Worm (Caenorhabditis elegans) whole organism, young adult: ENCODE data around the gene D2023.6.
A peak's percentile ranks its signal among the peaks of the same experiment; 100 is the strongest.

ENCODE experiments used
- C06A6.2 ChIP-seq: fragments of 200-800 bp; sonication (Bioruptor generic); conservative IDR thresholded peaks from 2 replicates; pipeline ENCODE4 v1.3.6; 2022; ENCODE audit warnings: missing genetic modification characterization, missing compliant biosample characterization
- C17E4.6 ChIP-seq: fragments of 200-800 bp; sonication (Bioruptor generic); IDR thresholded peaks from 2 replicates; pipeline ENCODE4 v1.3.6; 2022; ENCODE audit warnings: missing genetic modification reagents, missing genetic modification characterization, missing compliant biosample characterization
- F22D6.2 ChIP-seq: sonication (generic microtip); optimal IDR thresholded peaks from 2 replicates; lab custom pipeline; 2016; ENCODE audit warnings: mild to moderate bottlenecking, missing genetic modification characterization, missing compliant biosample characterization
- F37B4.10 ChIP-seq: fragments of 200-800 bp; sonication (Bioruptor generic); IDR thresholded peaks from 2 replicates; pipeline ENCODE4 v1.3.6; 2022; ENCODE audit warnings: missing genetic modification characterization, missing compliant biosample characterization
- F49E8.2 ChIP-seq: sonication (generic microtip); optimal IDR thresholded peaks from 3 replicates; lab custom pipeline; 2017; ENCODE audit warnings: missing genetic modification characterization, mild to moderate bottlenecking, missing compliant biosample characterization, antibody characterized with exemption, moderate library complexity; ENCODE audit not compliant: insufficient read depth
- F55B11.4 ChIP-seq: sonication (generic microtip); optimal IDR thresholded peaks from 2 replicates; lab custom pipeline; 2016; ENCODE audit warnings: missing compliant biosample characterization, missing genetic modification characterization, borderline replicate concordance; ENCODE audit not compliant: insufficient read depth
- K11D2.4 ChIP-seq: fragments of 200-800 bp; sonication (Bioruptor generic); IDR thresholded peaks from 2 replicates; pipeline ENCODE4 v1.3.6; 2022; ENCODE audit warnings: missing genetic modification reagents, missing genetic modification characterization, missing compliant biosample characterization
- T26A5.8 ChIP-seq: sonication (generic microtip); optimal IDR thresholded peaks from 2 replicates; lab custom pipeline; 2016; ENCODE audit warnings: missing genetic modification characterization, missing compliant biosample characterization
- ama-1 ChIP-seq, 3 experiments: fragments of 150-350 bp in 1 of 3; sonication (generic microtip) in 2 of 3; optimal IDR thresholded peaks; 2 replicates each; lab custom pipeline; 2014 to 2018; ENCODE audit warnings: missing biosample characterization in 2 of 3, missing genetic modification characterization in 2 of 3, missing genetic modification reagents in 2 of 3
- aptf-2 ChIP-seq: fragments of 200-800 bp; sonication (Bioruptor generic); conservative IDR thresholded peaks from 2 replicates; pipeline ENCODE4 v1.3.6; 2022; ENCODE audit warnings: missing genetic modification reagents, missing genetic modification characterization, missing compliant biosample characterization
- atf-7 ChIP-seq: sonication (generic microtip); optimal IDR thresholded peaks from 2 replicates; lab custom pipeline; 2017; ENCODE audit warnings: mild to moderate bottlenecking, missing genetic modification characterization, missing compliant biosample characterization
- athp-1 ChIP-seq: sonication (generic microtip); optimal IDR thresholded peaks from 2 replicates; lab custom pipeline; 2017; ENCODE audit warnings: mild to moderate bottlenecking, missing genetic modification characterization, missing compliant biosample characterization
- attf-5 ChIP-seq: fragments of 200-800 bp; sonication (Bioruptor generic); optimal IDR thresholded peaks from 2 replicates; lab custom pipeline; 2018; ENCODE audit warnings: mild to moderate bottlenecking, missing genetic modification characterization, missing compliant biosample characterization
- attf-6 ChIP-seq: fragments of 200-800 bp; sonication (Bioruptor generic); IDR thresholded peaks from 2 replicates; pipeline ENCODE4 v1.3.6; 2022; ENCODE audit warnings: missing genetic modification reagents, missing genetic modification characterization, missing compliant biosample characterization
- bed-2 ChIP-seq: fragments of 200-800 bp; sonication (Bioruptor generic); IDR thresholded peaks from 2 replicates; pipeline ENCODE4 v1.3.6; 2022; ENCODE audit warnings: missing genetic modification reagents, missing genetic modification characterization, missing compliant biosample characterization
- ccch-3 ChIP-seq: fragments of 200-800 bp; sonication (Bioruptor generic); optimal IDR thresholded peaks from 2 replicates; lab custom pipeline; 2018; ENCODE audit warnings: mild to moderate bottlenecking, missing genetic modification characterization, missing compliant biosample characterization
- cebp-1 ChIP-seq, 2 experiments: fragments of 200-800 bp in 1 of 2; sonication (Bioruptor generic) in 1 of 2; sonication (generic microtip) in 1 of 2; IDR thresholded peaks in 1 of 2; optimal IDR thresholded peaks in 1 of 2; 2 replicates each; pipeline versions ENCODE4 v1.3.6 to Lab custom; 2017 to 2022; ENCODE audit warnings: missing compliant biosample characterization in 2 of 2, missing genetic modification characterization in 2 of 2, mild to moderate bottlenecking in 1 of 2, missing genetic modification reagents in 1 of 2, moderate library complexity in 1 of 2
- cebp-2 ChIP-seq: fragments of 200-800 bp; sonication (Bioruptor generic); IDR thresholded peaks from 2 replicates; pipeline ENCODE4 v1.3.6; 2022; ENCODE audit warnings: missing genetic modification characterization, missing compliant biosample characterization
- ceh-40 ChIP-seq: fragments of 200-800 bp; sonication (Bioruptor generic); IDR thresholded peaks from 2 replicates; pipeline ENCODE4 v1.3.6; 2022; ENCODE audit warnings: missing genetic modification characterization, missing compliant biosample characterization
- ceh-79 ChIP-seq: sonication (generic microtip); optimal IDR thresholded peaks from 2 replicates; lab custom pipeline; 2017; ENCODE audit warnings: mild to moderate bottlenecking, missing genetic modification characterization, missing compliant biosample characterization
- ceh-91 ChIP-seq: fragments of 200-800 bp; sonication (Bioruptor generic); IDR thresholded peaks from 2 replicates; pipeline ENCODE4 v1.3.6; 2022; ENCODE audit warnings: missing genetic modification reagents, missing genetic modification characterization, missing compliant biosample characterization
- die-1 ChIP-seq: sonication (generic microtip); optimal IDR thresholded peaks from 2 replicates; lab custom pipeline; 2016; ENCODE audit warnings: missing genotype, mild to moderate bottlenecking, missing genetic modification characterization, missing compliant biosample characterization
- dox-1 ChIP-seq: fragments of 200-800 bp; sonication (Bioruptor generic); IDR thresholded peaks from 2 replicates; pipeline ENCODE4 v1.3.6; 2022; ENCODE audit warnings: missing genetic modification reagents, missing genetic modification characterization, missing compliant biosample characterization
- egl-44 ChIP-seq: fragments of 200-800 bp; sonication (Bioruptor generic); IDR thresholded peaks from 2 replicates; pipeline ENCODE4 v1.3.6; 2022; ENCODE audit warnings: missing genetic modification reagents, missing genetic modification characterization, missing compliant biosample characterization
- ekl-4 ChIP-seq: fragments of 200-800 bp; sonication (Bioruptor generic); IDR thresholded peaks from 2 replicates; pipeline ENCODE4 v1.3.6; 2022; ENCODE audit warnings: missing genetic modification reagents, missing genetic modification characterization, missing compliant biosample characterization
- ets-4 ChIP-seq: fragments of 200-800 bp; sonication (Bioruptor generic); optimal IDR thresholded peaks from 2 replicates; lab custom pipeline; 2018; ENCODE audit warnings: mild to moderate bottlenecking, missing genetic modification characterization, missing compliant biosample characterization
- hsf-1 ChIP-seq: fragments of 200-800 bp; sonication (Bioruptor generic); IDR thresholded peaks from 2 replicates; pipeline ENCODE4 v1.3.6; 2022; ENCODE audit warnings: missing genetic modification reagents, missing genetic modification characterization, missing compliant biosample characterization
- let-607 ChIP-seq, 2 experiments: fragments of 200-800 bp in 1 of 2; sonication (Bioruptor generic) in 1 of 2; sonication (generic microtip) in 1 of 2; optimal IDR thresholded peaks; 2 replicates each; lab custom pipeline; 2016 to 2018; ENCODE audit warnings: mild to moderate bottlenecking in 2 of 2, missing compliant biosample characterization in 2 of 2, missing genetic modification characterization in 2 of 2, moderate library complexity in 2 of 2, missing genotype in 1 of 2
- lin-26 ChIP-seq: fragments of 200-800 bp; sonication (Bioruptor generic); IDR thresholded peaks from 2 replicates; pipeline ENCODE4 v1.3.6; 2022; ENCODE audit warnings: missing genetic modification reagents, missing genetic modification characterization, missing compliant biosample characterization
- madf-10 ChIP-seq: sonication (generic microtip); optimal IDR thresholded peaks from 2 replicates; lab custom pipeline; 2016; ENCODE audit warnings: mild to moderate bottlenecking, missing genetic modification characterization, missing compliant biosample characterization
- madf-3 ChIP-seq: fragments of 200-800 bp; sonication (Bioruptor generic); IDR thresholded peaks from 2 replicates; pipeline ENCODE4 v1.3.6; 2022; ENCODE audit warnings: missing genetic modification reagents, missing genetic modification characterization, missing compliant biosample characterization
- madf-8 ChIP-seq: fragments of 200-800 bp; sonication (Bioruptor generic); conservative IDR thresholded peaks from 2 replicates; pipeline ENCODE4 v1.3.6; 2022; ENCODE audit warnings: missing genetic modification reagents, missing genetic modification characterization, missing compliant biosample characterization
- mel-28 ChIP-seq: sonication (generic microtip); optimal IDR thresholded peaks from 2 replicates; lab custom pipeline; 2016; ENCODE audit warnings: borderline replicate concordance, mild to moderate bottlenecking, missing genetic modification characterization, missing compliant biosample characterization
- nfyb-1 ChIP-seq: fragments of 200-800 bp; sonication (Bioruptor generic); IDR thresholded peaks from 2 replicates; pipeline ENCODE4 v1.3.6; 2022; ENCODE audit warnings: missing genetic modification reagents, missing genetic modification characterization, missing compliant biosample characterization
- nhr-179 ChIP-seq: sonication (generic microtip); optimal IDR thresholded peaks from 2 replicates; lab custom pipeline; 2016; ENCODE audit warnings: mild to moderate bottlenecking, missing genetic modification characterization, missing compliant biosample characterization
- nhr-80 ChIP-seq: sonication (generic microtip); optimal IDR thresholded peaks from 2 replicates; lab custom pipeline; 2016; ENCODE audit warnings: missing genetic modification characterization, missing compliant biosample characterization
- sdz-38 ChIP-seq: sonication (generic microtip); optimal IDR thresholded peaks from 2 replicates; lab custom pipeline; 2016; ENCODE audit warnings: missing genotype, missing genetic modification characterization, missing compliant biosample characterization
- snpc-1.1 ChIP-seq: sonication (generic microtip); optimal IDR thresholded peaks from 2 replicates; lab custom pipeline; 2017; ENCODE audit warnings: missing genetic modification characterization, mild to moderate bottlenecking, missing compliant biosample characterization, antibody characterized with exemption, moderate library complexity, missing genotype, missing genetic modification reagents; ENCODE audit not compliant: insufficient read depth
- somi-1 ChIP-seq: fragments of 200-800 bp; sonication (Bioruptor generic); optimal IDR thresholded peaks from 2 replicates; lab custom pipeline; 2018; ENCODE audit warnings: mild to moderate bottlenecking, missing genetic modification characterization, missing compliant biosample characterization
- sptf-2 ChIP-seq: fragments of 200-800 bp; sonication (Bioruptor generic); optimal IDR thresholded peaks from 2 replicates; lab custom pipeline; 2018; ENCODE audit warnings: mild to moderate bottlenecking, missing genetic modification characterization, missing compliant biosample characterization
- zim-3 ChIP-seq: sonication (generic microtip); optimal IDR thresholded peaks from 2 replicates; lab custom pipeline; 2017; ENCODE audit warnings: mild to moderate bottlenecking, missing genetic modification characterization, moderate library complexity, missing compliant biosample characterization
- ztf-25 ChIP-seq: fragments of 200-800 bp; sonication (Bioruptor generic); IDR thresholded peaks from 2 replicates; pipeline ENCODE4 v1.3.6; 2022; ENCODE audit warnings: missing genetic modification reagents, missing genetic modification characterization, missing compliant biosample characterization
- ztf-26 ChIP-seq: sonication (generic microtip); optimal IDR thresholded peaks from 2 replicates; lab custom pipeline; 2017; ENCODE audit warnings: missing genetic modification characterization, missing compliant biosample characterization
- ztf-3 ChIP-seq: fragments of 200-800 bp; sonication (Bioruptor generic); optimal IDR thresholded peaks from 2 replicates; lab custom pipeline; 2018; ENCODE audit warnings: mild to moderate bottlenecking, missing genetic modification characterization, missing compliant biosample characterization
- ztf-6 ChIP-seq: fragments of 200-800 bp; sonication (Bioruptor generic); IDR thresholded peaks from 2 replicates; pipeline ENCODE4 v1.3.6; 2022; ENCODE audit warnings: missing genetic modification reagents, missing genetic modification characterization, missing compliant biosample characterization

D2023.6 gene

ce11 chrV:11798320-11798719, 28.8 kb upstream of the D2023.6 start:
- TF ChIP-seq K11D2.4 (GFP tag; lab: Robert Waterston, UW), result 0 out of 2 replicates have a peak, but pooled peaks have one; percentile 12
- TF ChIP-seq madf-10 (tag; lab: Kevin White, UChicago), result no peak

DNA sequence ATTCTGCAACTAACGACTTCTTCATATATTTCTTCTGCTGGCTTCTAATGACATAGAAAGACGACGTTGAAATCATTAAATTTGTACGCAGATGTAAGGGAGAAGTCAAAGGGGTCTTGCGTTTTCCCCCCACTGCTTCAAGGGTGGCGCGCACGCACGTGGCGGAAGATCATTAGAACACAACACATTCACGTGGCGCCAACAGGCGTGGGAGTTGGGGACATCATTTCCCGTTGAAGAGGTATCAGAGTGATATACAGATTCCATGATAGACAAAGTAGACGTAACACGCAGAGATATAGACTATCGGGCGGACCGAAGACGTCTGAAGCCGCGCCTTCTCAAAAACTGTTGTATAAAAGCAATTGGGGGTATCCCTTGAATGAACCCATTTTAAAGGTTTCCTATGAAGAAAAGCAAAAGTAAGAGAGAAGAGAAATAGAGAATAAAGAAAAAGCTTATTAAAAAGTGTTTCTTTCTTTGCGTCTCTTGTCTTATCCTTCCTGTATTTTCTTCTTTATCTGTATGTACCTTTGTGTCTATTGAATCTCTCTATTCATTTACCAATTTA, 27.8 kb upstream of the D2023.6 start:
- no peak for TF ChIP-seq cebp-2
- no peak for TF ChIP-seq F49E8.2 (tag; lab: Kevin White, UChicago)
- no peak for TF ChIP-seq ama-1 (optimal IDR thresholded peaks at IDR 0.05; lab: Kevin White, UChicago)
- TF ChIP-seq ama-1 (GFP tag; optimal IDR thresholded peaks at IDR 0.05; lab: Kevin White, UChicago), result no peak
- no peak for TF ChIP-seq F37B4.10
- peak; percentile 81 for TF ChIP-seq F22D6.2 (tag; lab: Kevin White, UChicago)
- TF ChIP-seq nfyb-1, result peak; percentile 70; the same call in 1 of the 2 replicates
- no peak for TF ChIP-seq F55B11.4
- TF ChIP-seq die-1 (tag; lab: Kevin White, UChicago), result peak; percentile 86
- no peak for TF ChIP-seq sptf-2 (GFP tag; lab: Kevin White, UChicago)
- no peak for TF ChIP-seq ceh-40 (GFP tag; lab: Robert Waterston, UW)
- no peak for TF ChIP-seq ekl-4
- no peak for TF ChIP-seq ceh-91
- no peak for TF ChIP-seq bed-2
- peak; percentile 51; the same call in 1 of the 2 replicates for TF ChIP-seq C06A6.2
- no peak for TF ChIP-seq C17E4.6 (GFP tag; lab: Robert Waterston, UW)
- TF ChIP-seq ztf-26, result peak; percentile 91
- TF ChIP-seq nhr-80 (tag; lab: Kevin White, UChicago), result no peak
- TF ChIP-seq madf-3 (GFP tag; lab: Robert Waterston, UW), result 0 out of 2 replicates have a peak, but pooled peaks have one; percentile 19
- no peak for TF ChIP-seq ztf-6 (GFP tag; lab: Robert Waterston, UW)
- no peak for TF ChIP-seq snpc-1.1 (tag; lab: Kevin White, UChicago)
- no peak for TF ChIP-seq attf-6
- TF ChIP-seq nhr-179 (tag; lab: Kevin White, UChicago), result no peak
- TF ChIP-seq T26A5.8 (tag; lab: Kevin White, UChicago), result no peak
- TF ChIP-seq cebp-1 (GFP tag; IDR thresholded peaks at IDR 0.05; lab: Robert Waterston, UW), result no peak
- TF ChIP-seq cebp-1 (tag; optimal IDR thresholded peaks at IDR 0.05; lab: Kevin White, UChicago), result peak; percentile 3
- peak; percentile 69 for TF ChIP-seq somi-1 (GFP tag; lab: Kevin White, UChicago)
- TF ChIP-seq attf-5 (GFP tag; lab: Kevin White, UChicago), result no peak
- TF ChIP-seq ztf-3 (GFP tag; lab: Kevin White, UChicago), result no peak
- TF ChIP-seq let-607 (tag; optimal IDR thresholded peaks at IDR 0.05; lab: Kevin White, UChicago), result no peak
- no peak for TF ChIP-seq hsf-1
- no peak for TF ChIP-seq mel-28
- TF ChIP-seq lin-26 (GFP tag; lab: Robert Waterston, UW), result no peak
- no peak for TF ChIP-seq atf-7 (tag; lab: Kevin White, UChicago)
- no peak for TF ChIP-seq ccch-3 (GFP tag; lab: Kevin White, UChicago)
- TF ChIP-seq egl-44 (GFP tag; lab: Robert Waterston, UW), result peak; percentile 18; the same call in 1 of the 2 replicates
- no peak for TF ChIP-seq zim-3
- TF ChIP-seq athp-1, result no peak
- TF ChIP-seq aptf-2 (GFP tag; lab: Robert Waterston, UW), result no peak
- TF ChIP-seq madf-8, result no peak
- no peak for TF ChIP-seq ceh-79 (tag; lab: Kevin White, UChicago)
- no peak for TF ChIP-seq ets-4
- no peak; the same call in 1 of the 2 replicates for TF ChIP-seq dox-1 (GFP tag; lab: Robert Waterston, UW)
- no peak for TF ChIP-seq sdz-38 (tag; lab: Kevin White, UChicago)
- TF ChIP-seq ztf-25 (GFP tag; lab: Robert Waterston, UW), result no peak
